Worm (Caenorhabditis elegans) whole organism, L1 larva: ENCODE results near the gene fipr-25.
A peak's percentile ranks its signal among the peaks of the same experiment; 100 is the strongest.

Experiments used
- C16A3.4 ChIP-seq: fragments of 150-350 bp; optimal IDR thresholded peaks from 2 replicates; lab custom pipeline; 2014; ENCODE audit warnings: missing biosample characterization, missing genetic modification characterization
- Y116A8C.19 ChIP-seq: sonication (generic microtip); optimal IDR thresholded peaks from 2 replicates; lab custom pipeline; 2016; ENCODE audit warnings: missing compliant biosample characterization, missing genetic modification characterization, borderline replicate concordance
- alr-1 ChIP-seq: fragments of 200-800 bp; sonication (Bioruptor generic); optimal IDR thresholded peaks from 2 replicates; lab custom pipeline; 2018; ENCODE audit warnings: borderline replicate concordance, mild to moderate bottlenecking, missing genetic modification characterization, missing compliant biosample characterization
- ama-1 ChIP-seq: fragments of 150-350 bp; optimal IDR thresholded peaks from 2 replicates; lab custom pipeline; 2014
- blmp-1 ChIP-seq: fragments of 150-350 bp; optimal IDR thresholded peaks from 2 replicates; lab custom pipeline; 2014; ENCODE audit warnings: missing biosample characterization, missing genetic modification characterization
- ceh-63 ChIP-seq: fragments of 200-800 bp; sonication (Bioruptor generic); optimal IDR thresholded peaks from 2 replicates; lab custom pipeline; 2018; ENCODE audit warnings: mild to moderate bottlenecking, missing genetic modification characterization, missing compliant biosample characterization
- ceh-8 ChIP-seq: fragments of 200-800 bp; sonication (Bioruptor generic); optimal IDR thresholded peaks from 2 replicates; lab custom pipeline; 2018; ENCODE audit warnings: mild to moderate bottlenecking, missing genetic modification characterization, moderate library complexity, missing compliant biosample characterization
- ceh-90 ChIP-seq: sonication (generic microtip); optimal IDR thresholded peaks from 2 replicates; lab custom pipeline; 2016; ENCODE audit warnings: missing genetic modification characterization, missing compliant biosample characterization
- ces-1 ChIP-seq: fragments of 150-350 bp; optimal IDR thresholded peaks from 2 replicates; lab custom pipeline; 2014; ENCODE audit warnings: missing biosample characterization, missing genetic modification reagents, missing genetic modification characterization
- efl-1 ChIP-seq, 4 experiments: fragments of 150-350 bp; optimal IDR thresholded peaks in 3 of 4; peaks in 1 of 4; 1 replicate in 1 of 4; 2 replicates in 3 of 4; lab custom pipeline; 2014; ENCODE audit warnings: missing biosample characterization in 2 of 4, missing genetic modification characterization in 2 of 4, missing genetic modification reagents in 2 of 4
- egl-27 ChIP-seq, 2 experiments: fragments of 150-350 bp in 1 of 2; sonication (generic microtip); optimal IDR thresholded peaks; 3 replicates each; lab custom pipeline; 2017 to 2018; ENCODE audit warnings: missing biosample characterization in 2 of 2, missing genetic modification characterization in 2 of 2, missing genetic modification reagents in 2 of 2
- elt-2 ChIP-seq: sonication (generic microtip); optimal IDR thresholded peaks from 2 replicates; lab custom pipeline; 2016; ENCODE audit warnings: missing genetic modification characterization, mild to moderate bottlenecking, inconsistent platforms, missing compliant biosample characterization, missing genetic modification reagents
- fkh-8 ChIP-seq: sonication (generic microtip); optimal IDR thresholded peaks from 2 replicates; lab custom pipeline; 2016; ENCODE audit warnings: mild to moderate bottlenecking, missing genetic modification characterization, missing compliant biosample characterization
- hlh-17 ChIP-seq: fragments of 200-800 bp; sonication (Bioruptor generic); optimal IDR thresholded peaks from 2 replicates; lab custom pipeline; 2018; ENCODE audit warnings: missing genetic modification characterization, mild to moderate bottlenecking, missing compliant biosample characterization, moderate library complexity, borderline replicate concordance
- hpl-2 ChIP-seq: fragments of 150-350 bp; optimal IDR thresholded peaks from 2 replicates; lab custom pipeline; 2014; ENCODE audit warnings: missing biosample characterization, missing genetic modification reagents, missing genetic modification characterization
- irx-1 ChIP-seq: sonication (generic microtip); optimal IDR thresholded peaks from 2 replicates; lab custom pipeline; 2016; ENCODE audit warnings: missing genetic modification characterization, missing compliant biosample characterization
- isw-1 ChIP-seq: fragments of 200-800 bp; sonication (Bioruptor generic); IDR thresholded peaks from 2 replicates; pipeline ENCODE4 v1.3.6; 2022; ENCODE audit warnings: missing genetic modification characterization, missing compliant biosample characterization
- lin-14 ChIP-seq: fragments of 200-800 bp; sonication (Bioruptor generic); optimal IDR thresholded peaks from 2 replicates; lab custom pipeline; 2018; ENCODE audit warnings: mild to moderate bottlenecking, missing genetic modification characterization, moderate library complexity, missing compliant biosample characterization
- lin-35 ChIP-seq, 2 experiments: fragments of 150-350 bp; optimal IDR thresholded peaks; 2 replicates each; lab custom pipeline; 2014; ENCODE audit warnings: missing biosample characterization in 2 of 2, missing genetic modification characterization in 2 of 2, missing genetic modification reagents in 2 of 2
- lsy-2 ChIP-seq, 2 experiments: fragments of 150-350 bp; optimal IDR thresholded peaks; 2 replicates each; lab custom pipeline; 2014; ENCODE audit warnings: missing biosample characterization in 2 of 2, missing genetic modification characterization in 2 of 2
- mab-9 ChIP-seq: fragments of 200-800 bp; sonication (Bioruptor generic); IDR thresholded peaks from 2 replicates; pipeline ENCODE4 v1.3.6; 2022; ENCODE audit warnings: missing genetic modification reagents, missing genetic modification characterization, missing compliant biosample characterization
- mef-2 ChIP-seq: fragments of 150-350 bp; optimal IDR thresholded peaks from 2 replicates; lab custom pipeline; 2014; ENCODE audit warnings: missing biosample characterization, missing genetic modification characterization
- nhr-12 ChIP-seq: sonication (generic microtip); optimal IDR thresholded peaks from 2 replicates; lab custom pipeline; 2017; ENCODE audit warnings: missing biosample characterization, missing genetic modification characterization
- nhr-47 ChIP-seq: sonication (generic microtip); optimal IDR thresholded peaks from 2 replicates; lab custom pipeline; 2016; ENCODE audit warnings: mild to moderate bottlenecking, missing genetic modification characterization, moderate library complexity, missing compliant biosample characterization
- nhr-71 ChIP-seq: sonication (generic microtip); optimal IDR thresholded peaks from 2 replicates; lab custom pipeline; 2016; ENCODE audit warnings: mild to moderate bottlenecking, missing genetic modification characterization, moderate library complexity, missing compliant biosample characterization
- nhr-90 ChIP-seq: sonication (generic microtip); optimal IDR thresholded peaks from 2 replicates; lab custom pipeline; 2016; ENCODE audit warnings: mild to moderate bottlenecking, missing genetic modification characterization, missing compliant biosample characterization; ENCODE audit not compliant: poor library complexity
- pqm-1 ChIP-seq: sonication (generic microtip); optimal IDR thresholded peaks from 3 replicates; lab custom pipeline; 2017; ENCODE audit warnings: missing biosample characterization, missing genetic modification characterization
- sox-4 ChIP-seq: sonication (generic microtip); optimal IDR thresholded peaks from 2 replicates; lab custom pipeline; 2016; ENCODE audit warnings: missing genetic modification characterization, missing compliant biosample characterization
- unc-30 ChIP-seq: sonication (generic microtip); optimal IDR thresholded peaks from 2 replicates; lab custom pipeline; 2017; ENCODE audit warnings: missing biosample characterization, missing genetic modification characterization
- unc-62 ChIP-seq: fragments of 150-350 bp; optimal IDR thresholded peaks from 2 replicates; lab custom pipeline; 2014; ENCODE audit warnings: missing biosample characterization, missing genetic modification reagents, missing genetic modification characterization
- unc-86 ChIP-seq: sonication (generic microtip); optimal IDR thresholded peaks from 2 replicates; lab custom pipeline; 2016; ENCODE audit warnings: missing genetic modification characterization, missing compliant biosample characterization

Gene fipr-25

DNA sequence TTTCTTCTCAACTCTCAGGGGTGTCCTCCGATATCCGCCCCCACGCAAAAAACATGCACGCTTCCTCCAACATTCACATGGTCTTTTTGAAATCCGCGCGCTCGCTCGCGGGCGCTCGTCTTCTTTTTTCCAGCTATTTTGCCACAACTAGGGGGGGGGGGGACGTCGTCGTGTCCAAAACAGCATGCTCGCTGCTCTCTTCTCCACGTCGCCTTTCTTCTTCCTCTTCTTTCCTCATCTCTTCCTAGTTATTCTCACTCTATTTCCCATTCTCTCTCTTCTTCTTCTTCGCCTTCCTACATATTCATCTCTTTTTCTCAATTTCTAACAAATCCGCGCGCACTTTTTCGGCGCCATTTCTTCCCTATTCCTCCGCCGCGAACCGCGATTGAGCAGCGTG is 13.7 kb upstream of the fipr-25 start (continued):
- TF ChIP-seq irx-1 (tag; lab: Kevin White, UChicago) = peak; percentile 25
- TF ChIP-seq ceh-90 (tag; lab: Kevin White, UChicago) = no peak
- peak in 1 of 2 experiments; percentile 24 for TF ChIP-seq lin-35 (GFP tag; optimal IDR thresholded peaks at IDR 0.05; lab: Kevin White, UChicago)
- no peak for TF ChIP-seq mef-2 (tag; lab: Kevin White, UChicago)
- TF ChIP-seq, all 84 proteins: peak for 20

DNA sequence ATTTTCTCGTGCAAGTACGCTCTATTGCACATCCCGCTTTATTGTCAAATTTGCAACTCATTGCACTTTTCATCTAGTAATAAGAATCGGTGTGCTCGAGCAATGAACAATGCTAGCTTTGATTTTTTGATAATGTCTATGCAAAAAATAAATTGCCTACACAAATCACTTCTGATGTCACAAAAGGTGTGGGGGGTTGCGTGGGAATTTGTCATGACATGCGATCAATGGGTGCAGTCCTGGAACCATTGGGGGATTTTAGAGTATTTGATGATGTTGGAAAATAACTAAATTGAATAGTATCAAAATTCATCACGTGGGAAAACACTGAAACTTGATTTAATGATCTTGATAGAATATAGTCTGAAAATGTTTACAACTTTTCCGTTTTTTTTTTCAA is 11.3 kb upstream of the fipr-25 start:
- peak; percentile 53 for TF ChIP-seq fkh-8 (tag; lab: Kevin White, UChicago)
- peak; percentile 26 for TF ChIP-seq lin-14
- no peak for TF ChIP-seq unc-30 (tag; lab: Kevin White, UChicago)
- peak; percentile 10 for TF ChIP-seq nhr-71 (tag; lab: Kevin White, UChicago)
- no peak for TF ChIP-seq mab-9 (GFP tag; lab: Robert Waterston, UW)
- TF ChIP-seq nhr-47 (tag; lab: Kevin White, UChicago) = peak; percentile 23
- TF ChIP-seq C16A3.4 (tag; lab: Kevin White, UChicago) = no peak
- no peak for TF ChIP-seq efl-1 (optimal IDR thresholded peaks at IDR 0.05; lab: Kevin White, UChicago)
- TF ChIP-seq efl-1 (GFP tag; optimal IDR thresholded peaks at IDR 0.05 in 1 of 2; lab: Kevin White, UChicago) = peak in 1 of 2 experiments; percentile 88
- TF ChIP-seq ceh-8 = peak; percentile 76

- TF ChIP-seq ceh-63 (GFP tag; lab: Kevin White, UChicago) (no peak), Y116A8C.19 (tag; lab: Kevin White, UChicago) (no peak), lin-14 (no peak), hlh-17 (GFP tag; lab: Kevin White, UChicago) (no peak), irx-1 (tag; lab: Kevin White, UChicago) (no peak), nhr-71 (tag; lab: Kevin White, UChicago) (no peak), pqm-1 (tag; lab: Kevin White, UChicago) (no peak), fkh-8 (tag; lab: Kevin White, UChicago) (no peak), nhr-12 (tag; lab: Kevin White, UChicago) (no peak), ama-1 (lab: Kevin White, UChicago) (no peak), elt-2 (no peak), mef-2 (tag; lab: Kevin White, UChicago) (no peak)
These were observed 2.0 kb upstream of the fipr-25 start for ce11 chrV:1955246-1955645.

DNA sequence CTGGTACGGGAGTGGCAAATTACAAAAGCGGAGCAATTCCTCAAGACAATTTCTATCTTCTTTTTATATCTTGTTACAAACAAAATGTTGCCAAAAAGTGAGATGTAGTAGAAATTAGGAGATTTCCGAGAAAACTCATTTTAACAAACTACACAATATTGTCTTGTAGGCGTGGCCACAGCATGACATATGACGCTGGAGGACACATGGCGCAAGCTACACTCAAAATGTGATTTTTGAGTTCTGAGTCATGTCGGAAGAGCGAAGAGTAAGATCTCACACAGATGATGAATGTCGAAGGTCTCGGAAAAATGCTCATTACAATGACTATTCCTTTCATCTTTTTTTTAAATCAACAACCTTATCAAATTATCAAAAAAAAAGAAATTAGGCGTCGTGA is 4.2 kb downstream of the fipr-25 start, which contains the start of gene Y40B10B.1:
Y40B10B.1 (minus strand) TSS at position 101 of the 400 bp plus-strand sequence.
- TF ChIP-seq egl-27 (tag; optimal IDR thresholded peaks at IDR 0.05; lab: Kevin White, UChicago) (no peak), lin-35 (GFP tag; optimal IDR thresholded peaks at IDR 0.05; lab: Kevin White, UChicago) (no peak), lsy-2 (tag; optimal IDR thresholded peaks at IDR 0.05; lab: Kevin White, UChicago) (no peak), blmp-1 (tag; lab: Kevin White, UChicago) (no peak), alr-1 (tag; lab: Kevin White, UChicago) (no peak), lin-14 (no peak), hpl-2 (GFP tag; lab: Kevin White, UChicago) (no peak), nhr-90 (tag; lab: Kevin White, UChicago) (no peak), sox-4 (no peak), Y116A8C.19 (tag; lab: Kevin White, UChicago) (no peak)

ce11 chrV:1964806-1965205 is 7.6 kb downstream of the fipr-25 start, which contains the start of gene srj-15:
Gene srj-15 (minus strand): TSS chrV:1964906.
- TF ChIP-seq ces-1 (GFP tag; lab: Kevin White, UChicago) (no peak), unc-62 (no peak), isw-1 (GFP tag; lab: Robert Waterston, UW) (no peak), unc-86 (tag; lab: Kevin White, UChicago) (no peak)
